Worm (Caenorhabditis elegans): Measurements from ENCODE around the gene B0303.16.

B0303.16 gene

ce11 chrIII:8709735-8710134 lies 4.9 kb downstream of the B0303.16 start:
- TF ChIP-seq sma-3 (GFP tag; optimal IDR thresholded peaks at IDR 0.05) (no peak), aly-2 (tag; optimal IDR thresholded peaks at IDR 0.05) (no peak), blmp-1 (tag; optimal IDR thresholded peaks at IDR 0.05; ENCODE audit: insufficient read depth) (peak; percentile 67), unc-55 (GFP tag; optimal IDR thresholded peaks at IDR 0.05) (no peak), peb-1 (tag; optimal IDR thresholded peaks at IDR 0.05) (no peak), snpc-4 (tag; optimal IDR thresholded peaks at IDR 0.05) (no peak), ztf-11 (tag; optimal IDR thresholded peaks at IDR 0.05) (no peak), ztf-4 (tag; optimal IDR thresholded peaks at IDR 0.05) (no peak), alr-1 (tag; optimal IDR thresholded peaks at IDR 0.05) (no peak), lin-13 (GFP tag; optimal IDR thresholded peaks at IDR 0.05) (no peak), lin-39 (tag; optimal IDR thresholded peaks at IDR 0.05) (no peak), elt-3 (tag; optimal IDR thresholded peaks at IDR 0.05) (no peak), sma-9 (GFP tag; optimal IDR thresholded peaks at IDR 0.05) (peak; percentile 48), sma-9 (tag; optimal IDR thresholded peaks at IDR 0.05) (no peak), mdl-1 (tag; optimal IDR thresholded peaks at IDR 0.05) (no peak), zag-1 (tag; optimal IDR thresholded peaks at IDR 0.05) (no peak), mbf-1 (tag; optimal IDR thresholded peaks at IDR 0.05) (no peak), nhr-11 (tag; optimal IDR thresholded peaks at IDR 0.05) (no peak), crh-2 (tag; optimal IDR thresholded peaks at IDR 0.05) (no peak)

- no peak for TF ChIP-seq nhr-25 (tag; optimal IDR thresholded peaks at IDR 0.05)
- TF ChIP-seq F13H6.1 (tag; optimal IDR thresholded peaks at IDR 0.05), result no peak
Measured at ce11 chrIII:8710310-8710709, 5.4 kb downstream of the B0303.16 start, which contains the start of gene B0303.11. B0303.11 (minus strand) TSS chrIII:8710410.

ce11 chrIII:8712968-8713367 lies 8.1 kb downstream of the B0303.16 start:
- TF ChIP-seq lsy-2 (tag; optimal IDR thresholded peaks at IDR 0.05) (no peak), nhr-12 (tag; optimal IDR thresholded peaks at IDR 0.05) (no peak), lin-39 (tag; optimal IDR thresholded peaks at IDR 0.05) (no peak), nhr-6 (tag; optimal IDR thresholded peaks at IDR 0.05) (no peak), blmp-1 (tag; optimal IDR thresholded peaks at IDR 0.05; ENCODE audit: insufficient read depth) (no peak), elt-1 (tag; optimal IDR thresholded peaks at IDR 0.05) (no peak), egl-27 (tag; optimal IDR thresholded peaks at IDR 0.05) (no peak)

- TF ChIP-seq ceh-16 (tag; optimal IDR thresholded peaks at IDR 0.05), result no peak
- no peak for TF ChIP-seq nhr-11 (tag; optimal IDR thresholded peaks at IDR 0.05)
- no peak for TF ChIP-seq C34F6.9 (tag; optimal IDR thresholded peaks at IDR 0.05)
- no peak for TF ChIP-seq skn-1 (tag; optimal IDR thresholded peaks at IDR 0.05)
- no peak for TF ChIP-seq ZK546.5 (tag; optimal IDR thresholded peaks at IDR 0.05)
- TF ChIP-seq unc-39 (tag; optimal IDR thresholded peaks at IDR 0.05), result no peak
- TF ChIP-seq mbf-1 (tag; optimal IDR thresholded peaks at IDR 0.05), result no peak
- no peak for TF ChIP-seq sma-9 (GFP tag; optimal IDR thresholded peaks at IDR 0.05)
- TF ChIP-seq sma-9 (tag; optimal IDR thresholded peaks at IDR 0.05), result no peak
- no peak for TF ChIP-seq nhr-77 (tag; optimal IDR thresholded peaks at IDR 0.05)
- no peak for TF ChIP-seq lin-13 (GFP tag; optimal IDR thresholded peaks at IDR 0.05)
- TF ChIP-seq crh-2 (tag; optimal IDR thresholded peaks at IDR 0.05), result no peak
- TF ChIP-seq lin-39 (tag; optimal IDR thresholded peaks at IDR 0.05), result no peak
- TF ChIP-seq elt-1 (tag; optimal IDR thresholded peaks at IDR 0.05), result no peak
- no peak for TF ChIP-seq peb-1 (tag; optimal IDR thresholded peaks at IDR 0.05)
- TF ChIP-seq ztf-4 (tag; optimal IDR thresholded peaks at IDR 0.05), result no peak
- no peak for TF ChIP-seq sma-3 (GFP tag; optimal IDR thresholded peaks at IDR 0.05)
- no peak for TF ChIP-seq unc-62 (GFP tag; optimal IDR thresholded peaks at IDR 0.05)
- no peak for TF ChIP-seq nhr-237 (tag; optimal IDR thresholded peaks at IDR 0.05)
- no peak for TF ChIP-seq fos-1 (tag; optimal IDR thresholded peaks at IDR 0.05)
- TF ChIP-seq lsy-2 (tag; optimal IDR thresholded peaks at IDR 0.05), result no peak
Measured at ce11 chrIII:8716084-8716483, 11.2 kb downstream of the B0303.16 start, which contains the start of gene B0303.14. B0303.14 (minus strand) TSS chrIII:8716184.

ce11 chrIII:8717231-8717694 lies 12.4 kb downstream of the B0303.16 start, which contains the start of gene mrpl-11:
mrpl-11 (plus strand) TSS chrIII:8717644.
- no peak for TF ChIP-seq sma-3 (GFP tag; optimal IDR thresholded peaks at IDR 0.05)
- no peak for TF ChIP-seq elt-1 (tag; optimal IDR thresholded peaks at IDR 0.05)
- TF ChIP-seq crh-2 (tag; optimal IDR thresholded peaks at IDR 0.05), result no peak
- TF ChIP-seq lin-13 (GFP tag; optimal IDR thresholded peaks at IDR 0.05), result no peak
- no peak for TF ChIP-seq gmeb-1 (tag; optimal IDR thresholded peaks at IDR 0.05)
- TF ChIP-seq nhr-77 (tag; optimal IDR thresholded peaks at IDR 0.05), result no peak
- TF ChIP-seq elt-3 (tag; optimal IDR thresholded peaks at IDR 0.05), result no peak
- no peak for TF ChIP-seq R02D3.7 (tag; optimal IDR thresholded peaks at IDR 0.05)
- TF ChIP-seq nhr-12 (tag; optimal IDR thresholded peaks at IDR 0.05), result no peak
- TF ChIP-seq zag-1 (tag; optimal IDR thresholded peaks at IDR 0.05), result no peak
- peak; percentile 30 for TF ChIP-seq unc-55 (GFP tag; optimal IDR thresholded peaks at IDR 0.05)
- TF ChIP-seq skn-1 (tag; optimal IDR thresholded peaks at IDR 0.05), result no peak
- TF ChIP-seq snpc-4 (tag; optimal IDR thresholded peaks at IDR 0.05), result no peak
- TF ChIP-seq blmp-1 (tag; optimal IDR thresholded peaks at IDR 0.05; ENCODE audit: insufficient read depth), result no peak
- peak in 1 of 2 experiments; percentile 9 for TF ChIP-seq lsy-2 (tag; optimal IDR thresholded peaks at IDR 0.05)
- TF ChIP-seq C34F6.9 (tag; optimal IDR thresholded peaks at IDR 0.05), result no peak

Data from whole organism, L2 larva.